Fruit fly (Drosophila melanogaster) whole organism, embryonic: Measurements from ENCODE around the gene mRpS30.

Experiments used
- BEAF-32 ChIP-seq: fragments of 200-800 bp; sonication (Bioruptor generic); optimal IDR thresholded peaks from 3 replicates; lab custom pipeline; 2017; ENCODE audit warnings: missing biosample characterization, missing genetic modification characterization, mild to moderate bottlenecking, moderate library complexity, missing genetic modification reagents
- CG10267 ChIP-seq: fragments of 200-800 bp; sonication (Bioruptor generic); optimal IDR thresholded peaks from 2 replicates; lab custom pipeline; 2018; ENCODE audit warnings: missing biosample characterization, mild to moderate bottlenecking, missing genetic modification characterization, moderate library complexity
- CG1233 ChIP-seq: fragments of 200-800 bp; sonication (Bioruptor generic); optimal IDR thresholded peaks from 4 replicates; lab custom pipeline; 2018; ENCODE audit warnings: missing biosample characterization, mild to moderate bottlenecking, missing genetic modification characterization
- CG14710 ChIP-seq: fragments of 200-800 bp; sonication (Bioruptor generic); optimal IDR thresholded peaks from 3 replicates; lab custom pipeline; 2019; ENCODE audit warnings: missing biosample characterization, mild to moderate bottlenecking, missing genetic modification characterization, moderate library complexity
- CG14965 ChIP-seq: fragments of 200-800 bp; sonication (Bioruptor generic); optimal IDR thresholded peaks from 2 replicates; lab custom pipeline; 2016; ENCODE audit warnings: missing biosample characterization, missing genetic modification characterization, borderline replicate concordance
- CG15073 ChIP-seq: fragments of 200-800 bp; sonication (Bioruptor generic); optimal IDR thresholded peaks from 2 replicates; lab custom pipeline; 2016; ENCODE audit warnings: missing biosample characterization, missing genetic modification characterization
- CG15514 ChIP-seq: fragments of 200-800 bp; sonication (Bioruptor generic); optimal IDR thresholded peaks from 3 replicates; lab custom pipeline; 2017; ENCODE audit warnings: missing biosample characterization, missing genetic modification characterization, mild to moderate bottlenecking, moderate library complexity, missing genetic modification reagents
- CG1603 ChIP-seq: fragments of 200-800 bp; sonication (Bioruptor generic); optimal IDR thresholded peaks from 2 replicates; lab custom pipeline; 2019; ENCODE audit warnings: missing biosample characterization, mild to moderate bottlenecking, missing genetic modification characterization, moderate library complexity
- CG16815 ChIP-seq: fragments of 200-800 bp; sonication (Bioruptor generic); optimal IDR thresholded peaks from 3 replicates; lab custom pipeline; 2017; ENCODE audit warnings: missing biosample characterization, mild to moderate bottlenecking, missing genetic modification characterization
- CG2116 ChIP-seq: fragments of 200-800 bp; sonication (Bioruptor generic); optimal IDR thresholded peaks from 3 replicates; lab custom pipeline; 2018; ENCODE audit warnings: missing biosample characterization, mild to moderate bottlenecking, missing genetic modification characterization
- CG30020 ChIP-seq: fragments of 200-800 bp; optimal IDR thresholded peaks from 2 replicates; lab custom pipeline; 2019; ENCODE audit warnings: missing biosample characterization, mild to moderate bottlenecking, missing genetic modification characterization, moderate library complexity
- CG32767 ChIP-seq: fragments of 200-800 bp; sonication (Bioruptor generic); IDR thresholded peaks from 2 replicates; pipeline ENCODE4 v1.3.6; 2022; ENCODE audit warnings: missing biosample characterization, missing genetic modification characterization
- CG3847 ChIP-seq: fragments of 200-800 bp; sonication (Bioruptor generic); IDR thresholded peaks from 2 replicates; pipeline ENCODE4 v1.3.6; 2022; ENCODE audit warnings: missing biosample characterization, missing genetic modification characterization
- CG3995 ChIP-seq: fragments of 200-800 bp; sonication (Bioruptor generic); optimal IDR thresholded peaks from 3 replicates; lab custom pipeline; 2016; ENCODE audit warnings: missing biosample characterization, missing genetic modification characterization
- CG4820 ChIP-seq: fragments of 200-800 bp; sonication (Bioruptor generic); optimal IDR thresholded peaks from 3 replicates; lab custom pipeline; 2016; ENCODE audit warnings: missing biosample characterization, missing genetic modification characterization
- CG6683 ChIP-seq: fragments of 200-800 bp; sonication (Bioruptor generic); optimal IDR thresholded peaks from 2 replicates; lab custom pipeline; 2017; ENCODE audit warnings: missing biosample characterization, mild to moderate bottlenecking, missing genetic modification characterization, missing genetic modification reagents
- CG7357 ChIP-seq: fragments of 200-800 bp; sonication (Bioruptor generic); IDR thresholded peaks from 3 replicates; pipeline ENCODE4 v1.3.6; 2022; ENCODE audit warnings: missing biosample characterization, missing genetic modification characterization
- Dll ChIP-seq: fragments of 200-800 bp; sonication (Bioruptor generic); IDR thresholded peaks from 4 replicates; pipeline ENCODE4 v1.3.6; 2022; ENCODE audit warnings: missing biosample characterization, missing genetic modification characterization; ENCODE audit not compliant: partially characterized antibody
- Dref ChIP-seq: fragments of 200-800 bp; sonication (Bioruptor generic); IDR thresholded peaks from 2 replicates; pipeline ENCODE4 v1.3.6; 2022; ENCODE audit warnings: missing biosample characterization, missing genetic modification characterization
- Fer1 ChIP-seq: fragments of 200-800 bp; sonication (Bioruptor generic); optimal IDR thresholded peaks from 2 replicates; lab custom pipeline; 2017; ENCODE audit warnings: missing biosample characterization, mild to moderate bottlenecking, missing genetic modification characterization
- Fer3 ChIP-seq: fragments of 200-800 bp; sonication (Bioruptor generic); optimal IDR thresholded peaks from 2 replicates; lab custom pipeline; 2018; ENCODE audit warnings: missing biosample characterization, mild to moderate bottlenecking, missing genetic modification characterization, moderate library complexity
- GATAe ChIP-seq: fragments of 200-800 bp; sonication (Bioruptor generic); conservative IDR thresholded peaks from 2 replicates; pipeline ENCODE4 v1.3.6; 2022; ENCODE audit warnings: missing biosample characterization, missing genetic modification characterization
- Hmx ChIP-seq: fragments of 200-800 bp; sonication (Bioruptor generic); optimal IDR thresholded peaks from 2 replicates; lab custom pipeline; 2016; ENCODE audit warnings: missing biosample characterization, missing genetic modification characterization
- Mrtf ChIP-seq: fragments of 200-800 bp; sonication (Bioruptor generic); IDR thresholded peaks from 3 replicates; pipeline ENCODE4 v1.3.6; 2022; ENCODE audit warnings: missing biosample characterization, missing genetic modification characterization
- Myb ChIP-seq: fragments of 200-800 bp; sonication (Bioruptor generic); optimal IDR thresholded peaks from 2 replicates; lab custom pipeline; 2016; ENCODE audit warnings: missing biosample characterization, missing genetic modification characterization
- Optix ChIP-seq: fragments of 200-800 bp; sonication (Bioruptor generic); IDR thresholded peaks from 3 replicates; pipeline ENCODE4 v1.3.6; 2022; ENCODE audit warnings: missing biosample characterization, missing genetic modification characterization
- Sry-β ChIP-seq: fragments of 200-800 bp; sonication (Bioruptor generic); optimal IDR thresholded peaks from 2 replicates; lab custom pipeline; 2018; ENCODE audit warnings: missing biosample characterization, mild to moderate bottlenecking, missing genetic modification characterization, moderate library complexity
- Sry-δ ChIP-seq: fragments of 200-800 bp; sonication (Bioruptor generic); optimal IDR thresholded peaks from 2 replicates; lab custom pipeline; 2016; ENCODE audit warnings: missing biosample characterization, missing genetic modification characterization
- Tbp ChIP-seq: fragments of >200 bp; optimal IDR thresholded peaks from 2 replicates; lab custom pipeline; 2018; ENCODE audit warnings: missing biosample characterization, missing genetic modification characterization
- Usf ChIP-seq: fragments of 200-800 bp; sonication (Bioruptor generic); optimal IDR thresholded peaks from 2 replicates; lab custom pipeline; 2017; ENCODE audit warnings: missing genotype, missing biosample characterization, missing genetic modification characterization
- br ChIP-seq: fragments of >200 bp; optimal IDR thresholded peaks from 2 replicates; lab custom pipeline; 2017
- crp ChIP-seq, 2 experiments: fragments of 200-800 bp; sonication (Bioruptor generic); optimal IDR thresholded peaks; 2 replicates in 1 of 2; 3 replicates in 1 of 2; lab custom pipeline; 2017; ENCODE audit warnings: missing biosample characterization in 2 of 2, missing genetic modification characterization in 2 of 2, mild to moderate bottlenecking in 1 of 2, moderate library complexity in 1 of 2
- disco-r ChIP-seq: fragments of 200-800 bp; sonication (Bioruptor generic); optimal IDR thresholded peaks from 2 replicates; lab custom pipeline; 2016; ENCODE audit warnings: missing biosample characterization, missing genetic modification characterization
- gcm2 ChIP-seq: fragments of 200-800 bp; sonication (Bioruptor generic); optimal IDR thresholded peaks from 2 replicates; lab custom pipeline; 2016; ENCODE audit warnings: missing biosample characterization, missing genetic modification characterization
- h ChIP-seq: fragments of >200 bp; optimal IDR thresholded peaks from 2 replicates; lab custom pipeline; 2017
- ham ChIP-seq: fragments of 200-800 bp; sonication (Bioruptor generic); IDR thresholded peaks from 2 replicates; pipeline ENCODE4 v1.3.6; 2022; ENCODE audit warnings: missing biosample characterization, missing genetic modification characterization
- mirr ChIP-seq: fragments of 200-800 bp; sonication (Bioruptor generic); optimal IDR thresholded peaks from 3 replicates; lab custom pipeline; 2018; ENCODE audit warnings: missing biosample characterization, mild to moderate bottlenecking, missing genetic modification characterization
- row ChIP-seq: fragments of 200-800 bp; sonication (Bioruptor generic); IDR thresholded peaks from 3 replicates; pipeline ENCODE4 v1.3.6; 2022; ENCODE audit warnings: missing biosample characterization, missing genetic modification characterization
- sens ChIP-seq: fragments of 200-800 bp; sonication (Bioruptor generic); peaks from one replicate; lab custom pipeline; 2016; ENCODE audit warnings: missing biosample characterization, missing genetic modification characterization
- sim ChIP-seq: fragments of 200-800 bp; sonication (Bioruptor generic); IDR thresholded peaks from 2 replicates; pipeline ENCODE4 v1.3.6; 2022; ENCODE audit warnings: missing biosample characterization, missing genetic modification characterization
- sug ChIP-seq: fragments of 200-800 bp; optimal IDR thresholded peaks from 2 replicates; lab custom pipeline; 2019; ENCODE audit warnings: missing biosample characterization, mild to moderate bottlenecking, missing genetic modification characterization, moderate library complexity
- trem ChIP-seq: fragments of 200-800 bp; optimal IDR thresholded peaks from 3 replicates; lab custom pipeline; 2019; ENCODE audit warnings: missing biosample characterization, mild to moderate bottlenecking, missing genetic modification characterization, moderate library complexity
- unc-4 ChIP-seq: fragments of 200-800 bp; sonication (Bioruptor generic); IDR thresholded peaks from 2 replicates; pipeline ENCODE4 v1.3.6; 2022; ENCODE audit warnings: missing biosample characterization, missing genetic modification characterization; ENCODE audit not compliant: partially characterized antibody

The mRpS30 gene

DNA sequence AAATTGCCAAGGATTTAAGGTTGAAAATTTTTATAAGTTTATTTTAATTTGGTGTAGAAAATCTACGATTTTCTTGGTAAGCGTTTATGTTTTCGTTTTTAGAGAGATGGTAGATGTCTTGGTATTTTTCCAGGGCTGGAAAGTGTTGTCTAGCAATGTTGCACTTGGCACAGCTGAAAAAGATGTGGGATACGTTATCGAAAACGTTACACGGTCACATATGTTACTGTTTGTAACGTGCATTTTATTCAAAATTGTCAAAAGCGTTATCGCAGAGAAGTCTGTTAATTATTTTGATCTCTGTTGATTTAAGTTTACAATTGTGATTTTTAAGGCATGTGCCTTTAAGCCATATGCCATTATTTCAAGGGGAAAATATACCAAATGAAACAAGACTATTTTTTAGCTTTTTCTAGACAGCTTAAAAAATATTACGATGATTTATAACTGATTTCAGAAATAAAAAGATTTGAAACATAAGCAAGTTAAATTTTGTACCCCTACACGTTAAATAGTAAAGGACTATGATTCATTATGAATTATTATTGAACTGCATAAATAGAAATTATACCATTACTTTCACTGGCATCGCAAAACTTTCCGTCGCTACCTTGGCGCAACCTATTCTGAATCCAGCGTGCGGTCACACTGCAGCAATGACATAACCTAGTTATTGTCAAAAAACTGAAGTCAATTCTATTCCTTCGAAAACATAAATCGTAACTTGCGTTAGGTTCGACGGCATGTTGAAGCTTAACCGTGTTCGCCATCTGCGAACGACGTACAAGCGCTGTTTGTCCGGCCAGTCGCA is at the start of gene mRpS30, which contains the start of gene Paf-AHalpha (continued):
- TF ChIP-seq ham (no peak), CG7357 (GFP tag; lab: Robert Waterston, UW) (no peak), CG14965 (no peak), GATAe (GFP tag; lab: Robert Waterston, UW) (no peak), br (no peak), CG1603 (tag; lab: Kevin White, UChicago) (peak; percentile 99), CG1233 (GFP tag; lab: Kevin White, UChicago) (no peak), CG3847 (GFP tag; lab: Robert Waterston, UW) (no peak), Fer3 (tag; lab: Kevin White, UChicago) (no peak), CG32767 (no peak), h (lab: Kevin White, UChicago) (no peak), BEAF-32 (GFP tag; lab: Kevin White, UChicago) (peak; percentile 51), CG15073 (GFP tag; lab: Kevin White, UChicago) (no peak), gcm2 (GFP tag; lab: Kevin White, UChicago) (no peak), Mrtf (GFP tag; lab: Robert Waterston, UW) (no peak), CG16815 (GFP tag; lab: Kevin White, UChicago) (no peak), Hmx (GFP tag; lab: Kevin White, UChicago) (no peak), CG6683 (GFP tag; lab: Kevin White, UChicago) (no peak)

DNA sequence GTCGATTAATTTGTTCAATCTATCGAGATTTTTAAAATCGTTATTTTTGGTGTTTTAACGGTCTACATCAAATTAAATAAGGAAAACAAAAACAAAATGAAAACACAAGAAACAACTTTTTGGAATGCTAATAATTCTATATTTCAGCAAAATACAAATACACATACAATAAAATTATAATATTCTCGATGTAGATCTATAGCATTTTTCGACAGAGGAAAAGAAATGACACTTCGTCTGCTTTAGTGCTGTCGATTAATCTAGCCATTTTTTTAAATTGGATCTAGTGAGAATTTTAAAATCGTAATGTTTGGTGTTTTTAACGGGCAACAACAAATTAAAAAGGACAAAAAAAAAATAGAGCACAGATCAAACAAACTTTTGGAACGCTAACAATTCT is 48.7 kb upstream of the mRpS30 start, which contains the start of gene Arp6:
TSS of gene Arp6 (minus strand) at position 11 of the 400 bp plus-strand sequence.
- TF ChIP-seq crp (GFP tag; optimal IDR thresholded peaks at IDR 0.05; lab: Kevin White, UChicago) = peak in 1 of 2 experiments; percentile 65
- TF ChIP-seq CG10267 (tag; lab: Kevin White, UChicago) = peak; percentile 38
- TF ChIP-seq CG14710 (tag; lab: Kevin White, UChicago) = peak; percentile 26
- TF ChIP-seq BEAF-32 (GFP tag; lab: Kevin White, UChicago) = peak; percentile 32
- peak; percentile 1 for TF ChIP-seq CG30020 (tag; lab: Kevin White, UChicago)
- TF ChIP-seq row (GFP tag; lab: Robert Waterston, UW) = peak; percentile 61
- TF ChIP-seq Dll = 0 out of 4 replicates have a peak, but pooled peaks have one; percentile 42
- TF ChIP-seq unc-4 (GFP tag; lab: Robert Waterston, UW) = 0 out of 2 replicates have a peak, but pooled peaks have one; percentile 24
- TF ChIP-seq disco-r (GFP tag; lab: Kevin White, UChicago) = no peak
- TF ChIP-seq Myb = peak; percentile 48
- peak; percentile 93 for TF ChIP-seq Sry-β (GFP tag; lab: Kevin White, UChicago)
- peak; percentile 65 for TF ChIP-seq CG3995 (GFP tag; lab: Kevin White, UChicago)
- peak; percentile 29 for TF ChIP-seq trem (tag; lab: Kevin White, UChicago)
- TF ChIP-seq CG4820 (GFP tag; lab: Kevin White, UChicago) = no peak
- TF ChIP-seq sim = no peak
- TF ChIP-seq CG2116 = peak; percentile 40
- TF ChIP-seq Sry-δ (GFP tag; lab: Kevin White, UChicago) = peak; percentile 7
- TF ChIP-seq Usf (GFP tag; lab: Kevin White, UChicago) = no peak
- TF ChIP-seq Fer1 (GFP tag; lab: Kevin White, UChicago) = no peak
- TF ChIP-seq Optix (GFP tag; lab: Robert Waterston, UW) = no peak
- peak; percentile 43 for TF ChIP-seq sens (GFP tag; lab: Kevin White, UChicago)
- no peak for TF ChIP-seq mirr (GFP tag; lab: Kevin White, UChicago)
- TF ChIP-seq Dref (GFP tag; lab: Robert Waterston, UW) = peak; percentile 57
- TF ChIP-seq CG15514 (GFP tag; lab: Kevin White, UChicago) = peak; percentile 26
- TF ChIP-seq Tbp (GFP tag; lab: Kevin White, UChicago) = no peak
- TF ChIP-seq h (lab: Kevin White, UChicago) = no peak
- TF ChIP-seq sug (tag; lab: Kevin White, UChicago) = peak; percentile 6
